Worm (Caenorhabditis elegans) whole organism, young adult: Measurements from ENCODE around the gene T07A9.12.

Source experiments
- dox-1 ChIP-seq: fragments of 200-800 bp; sonication (Bioruptor generic); IDR thresholded peaks from 2 replicates; pipeline ENCODE4 v1.3.6; 2022; ENCODE audit warnings: missing genetic modification reagents, missing genetic modification characterization, missing compliant biosample characterization
- hlh-26 ChIP-seq: fragments of 200-800 bp; sonication (Bioruptor generic); conservative IDR thresholded peaks from 2 replicates; pipeline ENCODE4 v1.3.6; 2022; ENCODE audit warnings: missing genetic modification reagents, missing genetic modification characterization, missing compliant biosample characterization
- repo-1 ChIP-seq: sonication (generic microtip); optimal IDR thresholded peaks from 2 replicates; lab custom pipeline; 2017; ENCODE audit warnings: mild to moderate bottlenecking, missing genetic modification characterization, missing compliant biosample characterization
- snpc-1.1 ChIP-seq: sonication (generic microtip); optimal IDR thresholded peaks from 2 replicates; lab custom pipeline; 2017; ENCODE audit warnings: missing genetic modification characterization, mild to moderate bottlenecking, missing compliant biosample characterization, antibody characterized with exemption, moderate library complexity, missing genotype, missing genetic modification reagents; ENCODE audit not compliant: insufficient read depth

T07A9.12 gene

ce11 chrIV:462050-462449, 51.4 kb downstream of the T07A9.12 start (continued):
- no peak for TF ChIP-seq repo-1 (tag; lab: Kevin White, UChicago)
- no peak for TF ChIP-seq hlh-26
- TF ChIP-seq snpc-1.1 (tag; lab: Kevin White, UChicago): peak; percentile 56
- TF ChIP-seq dox-1 (GFP tag; lab: Robert Waterston, UW): no peak
- TF ChIP-seq, all 124 proteins: peak for 5
